ENCODE assay signal across 1 fruit fly cellular context in the genomic region with DNA sequence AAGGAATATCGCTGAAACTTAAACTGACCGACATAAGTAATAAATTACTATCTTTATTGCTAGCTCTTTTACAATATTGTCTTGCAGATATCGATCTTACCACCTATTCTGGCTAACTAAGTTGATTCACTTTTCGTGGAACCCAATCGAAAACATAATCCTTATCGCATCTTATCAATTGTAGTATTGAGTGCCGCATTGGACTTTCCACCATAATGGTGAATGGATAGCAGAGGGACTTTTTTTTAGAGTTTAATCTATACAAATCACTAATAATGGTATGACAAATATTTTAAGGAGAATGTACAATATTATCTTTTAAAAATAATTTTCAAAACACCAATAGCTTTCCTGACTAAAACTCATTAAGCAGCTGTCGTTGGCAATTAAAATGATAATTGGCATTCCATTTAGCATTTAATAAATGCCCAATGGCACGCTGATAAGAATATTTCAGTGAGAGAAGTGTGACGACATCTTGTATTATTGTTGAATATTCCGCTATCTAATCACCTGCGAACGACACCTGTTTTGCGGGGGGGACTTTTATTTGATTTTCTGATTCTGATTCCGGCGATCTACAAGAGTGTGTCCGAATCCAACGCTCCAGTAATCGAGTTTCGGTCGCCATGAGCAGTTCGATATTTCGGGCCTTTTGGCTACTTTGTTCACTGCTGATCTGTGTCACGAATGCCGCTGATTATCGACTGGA.
TF ChIP-seq lines count a peak whose summit lies in the region.

A gene (plus strand): TSS at position 620 of the 712 bp plus-strand sequence.

TF ChIP-seq in whole organism, embryonic, 481 proteins besides CTCF, POLR2A, EP300 and RAD21 (continued from another document):
- TF ChIP-seq CG15514 (GFP tag; optimal IDR thresholded peaks at IDR 0.05; lab: Kevin White, UChicago) = peak; percentile 13
- TF ChIP-seq klu (GFP tag; IDR thresholded peaks at IDR 0.05; lab: Robert Waterston, UW) = no peak
- no peak for TF ChIP-seq br (optimal IDR thresholded peaks at IDR 0.05; lab: Kevin White, UChicago)
- no peak for TF ChIP-seq CG8765 (GFP tag; IDR thresholded peaks at IDR 0.05; lab: Robert Waterston, UW)
- no peak for TF ChIP-seq hb (GFP tag; IDR thresholded peaks at IDR 0.05; lab: Robert Waterston, UW; ENCODE audit: partially characterized antibody)
- TF ChIP-seq sens (GFP tag; lab: Kevin White, UChicago) = peak; percentile 42
- TF ChIP-seq caup (GFP tag; optimal IDR thresholded peaks at IDR 0.05; lab: Kevin White, UChicago; ENCODE audit: severe bottlenecking) = peak; percentile 3
- TF ChIP-seq Hey (tag; optimal IDR thresholded peaks at IDR 0.05; lab: Kevin White, UChicago) = peak; percentile 56
- TF ChIP-seq emc (GFP tag; optimal IDR thresholded peaks at IDR 0.05; lab: Kevin White, UChicago) = no peak
- no peak for TF ChIP-seq CG6791 (GFP tag; IDR thresholded peaks at IDR 0.05; lab: Robert Waterston, UW; ENCODE audit: partially characterized antibody)
- no peak for TF ChIP-seq seq (GFP tag; IDR thresholded peaks at IDR 0.05; lab: Robert Waterston, UW)
- no peak for TF ChIP-seq Trl (optimal IDR thresholded peaks at IDR 0.05; lab: Kevin White, UChicago)
- no peak for TF ChIP-seq Trl (GFP tag; optimal IDR thresholded peaks at IDR 0.05; lab: Kevin White, UChicago)
- no peak for TF ChIP-seq CG11398 (GFP tag; optimal IDR thresholded peaks at IDR 0.05; lab: Kevin White, UChicago)
- no peak for TF ChIP-seq tna (GFP tag; IDR thresholded peaks at IDR 0.05; lab: Robert Waterston, UW; ENCODE audit: partially characterized antibody)
- TF ChIP-seq mirr (GFP tag; optimal IDR thresholded peaks at IDR 0.05; lab: Kevin White, UChicago) = peak; percentile 78
TF ChIP-seq in whole organism, embryonic: peak in this region for 14.
